Worm (Caenorhabditis elegans) whole organism, midembryonic: ENCODE measurements around the gene srg-61.

Experiments
- T22C8.4 ChIP-seq: fragments of 200-800 bp; sonication (Bioruptor generic); IDR thresholded peaks from 2 replicates; pipeline ENCODE4 v1.3.6; 2022; ENCODE audit warnings: missing genetic modification characterization, missing compliant biosample characterization
- cog-1 ChIP-seq: sonication (generic microtip); optimal IDR thresholded peaks from 2 replicates; lab custom pipeline; 2016; ENCODE audit warnings: missing genetic modification characterization, missing compliant biosample characterization
- flt-1 ChIP-seq: fragments of 200-800 bp; sonication (Bioruptor generic); IDR thresholded peaks from 2 replicates; pipeline ENCODE4 v1.3.6; 2022; ENCODE audit warnings: missing genetic modification characterization, missing compliant biosample characterization
- tab-1 ChIP-seq: fragments of 200-800 bp; sonication (Bioruptor generic); IDR thresholded peaks from 2 replicates; pipeline ENCODE4 v1.3.6; 2022; ENCODE audit warnings: missing genetic modification characterization, missing compliant biosample characterization
- ztf-29 ChIP-seq: fragments of 200-800 bp; sonication (Bioruptor generic); IDR thresholded peaks from 2 replicates; pipeline ENCODE4 v1.3.6; 2022; ENCODE audit warnings: missing genetic modification reagents, missing genetic modification characterization, missing compliant biosample characterization

- TF ChIP-seq flt-1 (GFP tag; lab: Robert Waterston, UW), result no peak
- no peak for TF ChIP-seq ztf-29 (GFP tag; lab: Robert Waterston, UW)
- TF ChIP-seq tab-1, result no peak
- no peak for TF ChIP-seq T22C8.4
- no peak for TF ChIP-seq cog-1 (tag; lab: Kevin White, UChicago)
Observed at ce11 chrV:2740228-2740627, at the start of gene srg-61.
